Fruit fly (Drosophila melanogaster) whole organism, adult: ENCODE results near the gene Snoo.

Experiments used
- CG1620 ChIP-seq: fragments of 200-800 bp; sonication (Bioruptor generic); optimal IDR thresholded peaks from 2 replicates; lab custom pipeline; 2016; ENCODE audit warnings: missing biosample characterization, missing genetic modification characterization
- CG7101 ChIP-seq: fragments of 200-800 bp; sonication (Bioruptor generic); optimal IDR thresholded peaks from 2 replicates; lab custom pipeline; 2018; ENCODE audit warnings: missing biosample characterization, mild to moderate bottlenecking, missing genetic modification characterization, moderate library complexity
- Hr96 ChIP-seq: fragments of 200-800 bp; sonication (Bioruptor generic); optimal IDR thresholded peaks from 2 replicates; lab custom pipeline; 2016; ENCODE audit warnings: missing biosample characterization, missing genetic modification characterization
- bab1 ChIP-seq: fragments of 200-800 bp; sonication (Bioruptor generic); optimal IDR thresholded peaks from 3 replicates; lab custom pipeline; 2019; ENCODE audit warnings: missing biosample characterization, mild to moderate bottlenecking, missing genetic modification characterization, moderate library complexity

- TF ChIP-seq Hr96 (GFP tag; lab: Kevin White, UChicago) (no peak), CG1620 (GFP tag; lab: Kevin White, UChicago) (no peak), CG7101 (tag; lab: Kevin White, UChicago) (no peak), bab1 (no peak)
Measured at dm6 chr2L:7969329-7969728, 14.7 kb downstream of the Snoo start.
